Worm (Caenorhabditis elegans): ENCODE results near the gene T24C12.3.

T24C12.3 gene

DNA sequence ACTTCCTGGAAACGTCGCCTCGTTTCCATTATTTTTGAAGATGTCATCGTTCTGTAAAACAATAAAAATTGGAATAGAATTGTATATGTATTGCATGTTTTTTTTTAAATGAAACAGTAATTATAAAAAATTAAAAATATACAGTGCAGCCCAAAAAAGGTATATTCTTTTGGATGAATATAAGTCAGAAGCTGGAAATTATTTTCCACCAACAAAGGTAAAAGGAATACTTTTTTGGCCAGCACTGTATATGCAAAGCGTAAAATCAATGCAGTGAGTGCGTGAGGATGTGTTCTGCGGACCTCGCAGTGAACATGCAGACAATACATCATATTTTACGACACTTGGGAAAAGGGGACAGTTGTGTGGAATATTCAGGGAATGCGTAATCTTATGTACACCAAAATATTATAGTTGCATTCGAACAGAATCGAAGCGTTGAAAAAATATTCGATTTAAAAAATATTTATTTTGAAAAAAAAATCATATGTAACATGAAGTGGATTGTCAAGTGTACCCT lies 27.3 kb downstream of the T24C12.3 start, which contains the start of gene F48B9.8:
Gene F48B9.8 (minus strand): TSS at position 51 of the 520 bp plus-strand sequence.
- no peak for TF ChIP-seq sea-1 (GFP tag; conservative IDR thresholded peaks at IDR 0.05)
- TF ChIP-seq F13C5.2 (tag; optimal IDR thresholded peaks at IDR 0.05): no peak
- no peak for TF ChIP-seq tbx-37 (GFP tag; conservative IDR thresholded peaks at IDR 0.05)
- no peak for TF ChIP-seq hmg-4 (GFP tag; optimal IDR thresholded peaks at IDR 0.05)
- TF ChIP-seq scrt-1 (GFP tag; IDR thresholded peaks at IDR 0.05): no peak
- no peak for TF ChIP-seq hnd-1 (tag; optimal IDR thresholded peaks at IDR 0.05)
- no peak for TF ChIP-seq ceh-36 (tag; optimal IDR thresholded peaks at IDR 0.05)
- TF ChIP-seq flt-1 (GFP tag; IDR thresholded peaks at IDR 0.05): no peak
- TF ChIP-seq ceh-13 (GFP tag; optimal IDR thresholded peaks at IDR 0.05): no peak
- TF ChIP-seq tra-4 (tag; optimal IDR thresholded peaks at IDR 0.05): no peak
- TF ChIP-seq hmbx-1 (tag; optimal IDR thresholded peaks at IDR 0.05): no peak
- no peak for TF ChIP-seq pes-1 (GFP tag; IDR thresholded peaks at IDR 0.05)
- no peak for TF ChIP-seq B0310.2 (tag; optimal IDR thresholded peaks at IDR 0.05)
- TF ChIP-seq ets-7 (tag; optimal IDR thresholded peaks at IDR 0.05): no peak
- TF ChIP-seq ama-1 (optimal IDR thresholded peaks at IDR 0.05): no peak
- TF ChIP-seq tbx-11 (GFP tag; IDR thresholded peaks at IDR 0.05): no peak
- no peak for TF ChIP-seq aly-1 (tag; optimal IDR thresholded peaks at IDR 0.05)

DNA sequence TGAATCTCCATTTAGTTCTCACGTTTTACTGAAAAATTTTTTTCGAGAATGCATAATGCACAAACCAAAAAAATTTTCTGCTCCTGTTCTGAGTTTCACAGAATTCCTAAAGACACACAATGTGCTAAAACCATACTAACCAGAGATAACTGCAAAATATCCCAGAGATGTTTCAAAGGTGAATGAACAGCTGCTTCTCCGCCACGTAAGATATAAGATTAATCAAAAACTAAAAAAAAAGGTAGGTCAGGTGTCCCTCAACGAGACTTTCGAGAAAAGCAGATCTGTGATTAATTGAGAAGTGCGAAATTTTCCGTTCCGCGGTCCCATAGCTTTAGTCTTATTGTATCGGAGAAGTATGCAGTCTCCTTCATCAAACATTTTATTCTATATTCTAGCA lies 38.9 kb downstream of the T24C12.3 start, which contains the start of gene F48B9.3:
Gene F48B9.3 (plus strand): TSS at position 301 of the 400 bp plus-strand sequence.
- TF ChIP-seq tbx-37 (GFP tag; conservative IDR thresholded peaks at IDR 0.05) (no peak), ceh-13 (GFP tag; optimal IDR thresholded peaks at IDR 0.05) (no peak), hmg-4 (GFP tag; optimal IDR thresholded peaks at IDR 0.05) (no peak), pes-1 (GFP tag; IDR thresholded peaks at IDR 0.05) (no peak), hmbx-1 (tag; optimal IDR thresholded peaks at IDR 0.05) (no peak), hnd-1 (tag; optimal IDR thresholded peaks at IDR 0.05) (no peak), ama-1 (optimal IDR thresholded peaks at IDR 0.05) (no peak), sea-1 (GFP tag; conservative IDR thresholded peaks at IDR 0.05) (no peak), ceh-36 (tag; optimal IDR thresholded peaks at IDR 0.05) (no peak), tra-4 (tag; optimal IDR thresholded peaks at IDR 0.05) (no peak), B0310.2 (tag; optimal IDR thresholded peaks at IDR 0.05) (no peak), ets-7 (tag; optimal IDR thresholded peaks at IDR 0.05) (no peak), scrt-1 (GFP tag; IDR thresholded peaks at IDR 0.05) (no peak)

DNA sequence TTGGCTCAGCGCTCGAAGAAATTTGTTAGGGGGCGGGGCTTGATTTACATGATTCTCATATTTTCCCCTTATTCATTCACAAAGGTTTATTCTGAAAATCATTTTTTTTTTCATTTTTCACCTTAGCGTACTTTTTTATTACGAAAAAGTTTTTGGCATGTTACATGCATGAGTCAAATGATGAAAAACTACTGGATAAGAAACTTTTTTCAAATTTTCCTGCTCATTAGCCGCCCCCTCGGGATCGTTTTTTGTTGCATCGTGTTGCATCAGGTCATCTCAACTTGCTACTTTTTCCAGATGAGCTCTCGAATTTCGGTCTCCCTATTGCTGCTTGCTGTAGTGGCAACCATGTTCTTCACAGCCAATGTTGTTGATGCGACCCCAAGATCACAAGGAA lies 40.6 kb downstream of the T24C12.3 start, which contains the start of gene pdf-2:
Gene pdf-2 (plus strand): TSS at position 301 of the 400 bp plus-strand sequence.
- TF ChIP-seq hnd-1 (tag; optimal IDR thresholded peaks at IDR 0.05) (no peak), aly-1 (tag; optimal IDR thresholded peaks at IDR 0.05) (no peak), sea-1 (GFP tag; conservative IDR thresholded peaks at IDR 0.05) (no peak), ceh-36 (tag; optimal IDR thresholded peaks at IDR 0.05) (no peak), tbx-11 (GFP tag; IDR thresholded peaks at IDR 0.05) (no peak), pes-1 (GFP tag; IDR thresholded peaks at IDR 0.05) (no peak), flt-1 (GFP tag; IDR thresholded peaks at IDR 0.05) (no peak), hmbx-1 (tag; optimal IDR thresholded peaks at IDR 0.05) (no peak), B0310.2 (tag; optimal IDR thresholded peaks at IDR 0.05) (no peak), F13C5.2 (tag; optimal IDR thresholded peaks at IDR 0.05) (no peak), tbx-37 (GFP tag; conservative IDR thresholded peaks at IDR 0.05) (no peak), ama-1 (optimal IDR thresholded peaks at IDR 0.05) (no peak)

DNA sequence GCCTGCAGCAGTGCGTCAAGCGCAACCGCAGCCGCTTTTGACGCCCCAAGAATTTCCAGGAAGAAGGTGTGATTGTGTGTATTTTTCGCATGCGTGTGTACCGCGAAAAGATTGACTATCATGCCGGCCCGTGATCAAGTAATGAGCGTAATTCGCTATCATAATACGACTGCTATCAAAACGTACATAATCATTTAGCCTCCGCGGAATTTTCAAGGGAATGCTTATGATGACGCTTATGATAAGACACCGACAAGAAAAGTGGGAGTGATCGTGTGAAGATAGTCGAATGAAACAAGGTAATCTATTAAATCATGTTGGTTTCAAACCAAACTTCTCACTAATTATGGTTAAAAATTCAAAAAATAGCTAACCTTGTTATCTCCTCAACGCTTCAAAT lies 45.8 kb downstream of the T24C12.3 start:
- no peak for TF ChIP-seq ceh-36 (tag; optimal IDR thresholded peaks at IDR 0.05)
- TF ChIP-seq ceh-13 (GFP tag; optimal IDR thresholded peaks at IDR 0.05): no peak
- TF ChIP-seq ets-7 (tag; optimal IDR thresholded peaks at IDR 0.05): no peak
- TF ChIP-seq pes-1 (GFP tag; IDR thresholded peaks at IDR 0.05): no peak
- TF ChIP-seq B0310.2 (tag; optimal IDR thresholded peaks at IDR 0.05): no peak
- TF ChIP-seq F13C5.2 (tag; optimal IDR thresholded peaks at IDR 0.05): no peak
- TF ChIP-seq flt-1 (GFP tag; IDR thresholded peaks at IDR 0.05): no peak
- TF ChIP-seq sea-1 (GFP tag; conservative IDR thresholded peaks at IDR 0.05): no peak
- no peak for TF ChIP-seq hmbx-1 (tag; optimal IDR thresholded peaks at IDR 0.05)
- no peak for TF ChIP-seq tbx-11 (GFP tag; IDR thresholded peaks at IDR 0.05)
- TF ChIP-seq aly-1 (tag; optimal IDR thresholded peaks at IDR 0.05): no peak
- TF ChIP-seq tra-4 (tag; optimal IDR thresholded peaks at IDR 0.05): no peak
- TF ChIP-seq scrt-1 (GFP tag; IDR thresholded peaks at IDR 0.05): no peak
- TF ChIP-seq tbx-37 (GFP tag; conservative IDR thresholded peaks at IDR 0.05): no peak
- no peak for TF ChIP-seq hnd-1 (tag; optimal IDR thresholded peaks at IDR 0.05)
- TF ChIP-seq ama-1 (optimal IDR thresholded peaks at IDR 0.05): no peak
- TF ChIP-seq hmg-4 (GFP tag; optimal IDR thresholded peaks at IDR 0.05): no peak

DNA sequence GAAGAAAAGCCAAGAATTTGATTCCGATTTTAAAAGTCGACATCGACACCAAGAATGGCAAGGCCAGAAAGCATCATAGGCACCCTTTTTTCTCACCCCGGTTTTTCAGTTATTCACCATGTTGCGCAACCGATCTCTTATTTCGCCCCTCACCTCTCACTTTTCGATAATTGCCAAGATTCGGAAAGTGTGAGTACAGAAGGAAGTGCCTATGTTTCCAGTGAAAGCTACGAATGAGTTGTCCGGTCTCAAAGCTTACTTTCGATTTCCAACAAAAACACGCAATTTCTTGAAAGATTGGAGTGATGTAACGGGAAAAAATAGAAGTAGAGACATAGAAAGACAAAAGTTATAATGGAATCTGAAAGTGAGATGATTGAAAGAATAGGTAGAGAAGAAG lies 49.9 kb downstream of the T24C12.3 start:
- no peak for TF ChIP-seq B0310.2 (tag; optimal IDR thresholded peaks at IDR 0.05)
- no peak for TF ChIP-seq hmg-4 (GFP tag; optimal IDR thresholded peaks at IDR 0.05)
- TF ChIP-seq tbx-37 (GFP tag; conservative IDR thresholded peaks at IDR 0.05): no peak
- no peak for TF ChIP-seq tbx-11 (GFP tag; IDR thresholded peaks at IDR 0.05)
- TF ChIP-seq ets-7 (tag; optimal IDR thresholded peaks at IDR 0.05): no peak
- TF ChIP-seq sea-1 (GFP tag; conservative IDR thresholded peaks at IDR 0.05): no peak
- TF ChIP-seq hmbx-1 (tag; optimal IDR thresholded peaks at IDR 0.05): no peak
- no peak for TF ChIP-seq ceh-13 (GFP tag; optimal IDR thresholded peaks at IDR 0.05)
- TF ChIP-seq aly-1 (tag; optimal IDR thresholded peaks at IDR 0.05): no peak
- no peak for TF ChIP-seq tra-4 (tag; optimal IDR thresholded peaks at IDR 0.05)
- TF ChIP-seq flt-1 (GFP tag; IDR thresholded peaks at IDR 0.05): no peak
- no peak for TF ChIP-seq hnd-1 (tag; optimal IDR thresholded peaks at IDR 0.05)
- TF ChIP-seq ama-1 (optimal IDR thresholded peaks at IDR 0.05): no peak
- TF ChIP-seq ceh-36 (tag; optimal IDR thresholded peaks at IDR 0.05): no peak
- no peak for TF ChIP-seq scrt-1 (GFP tag; IDR thresholded peaks at IDR 0.05)
- no peak for TF ChIP-seq pes-1 (GFP tag; IDR thresholded peaks at IDR 0.05)
- TF ChIP-seq F13C5.2 (tag; optimal IDR thresholded peaks at IDR 0.05): no peak

DNA sequence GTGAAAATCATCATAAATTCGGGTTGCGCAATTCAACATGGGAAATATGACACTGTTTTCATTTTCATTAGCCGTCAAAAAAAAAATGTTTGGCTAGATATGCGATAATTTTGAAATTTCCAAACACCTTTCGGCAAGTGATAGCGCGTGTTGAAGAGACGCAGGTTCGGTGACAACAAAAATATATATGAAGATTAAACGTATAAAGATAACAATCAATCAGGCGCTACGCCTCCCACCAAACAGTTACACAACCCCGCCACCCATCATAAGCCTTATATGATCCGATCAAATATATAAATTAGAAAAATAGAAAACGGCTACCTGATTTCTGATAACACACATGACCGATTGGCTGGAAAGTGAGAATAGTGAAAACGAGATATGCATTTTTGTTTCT lies 51.6 kb downstream of the T24C12.3 start:
- TF ChIP-seq B0310.2 (tag; optimal IDR thresholded peaks at IDR 0.05) (no peak), hmg-4 (GFP tag; optimal IDR thresholded peaks at IDR 0.05) (no peak), ets-7 (tag; optimal IDR thresholded peaks at IDR 0.05) (no peak), hmbx-1 (tag; optimal IDR thresholded peaks at IDR 0.05) (no peak), scrt-1 (GFP tag; IDR thresholded peaks at IDR 0.05) (no peak), flt-1 (GFP tag; IDR thresholded peaks at IDR 0.05) (no peak)

DNA sequence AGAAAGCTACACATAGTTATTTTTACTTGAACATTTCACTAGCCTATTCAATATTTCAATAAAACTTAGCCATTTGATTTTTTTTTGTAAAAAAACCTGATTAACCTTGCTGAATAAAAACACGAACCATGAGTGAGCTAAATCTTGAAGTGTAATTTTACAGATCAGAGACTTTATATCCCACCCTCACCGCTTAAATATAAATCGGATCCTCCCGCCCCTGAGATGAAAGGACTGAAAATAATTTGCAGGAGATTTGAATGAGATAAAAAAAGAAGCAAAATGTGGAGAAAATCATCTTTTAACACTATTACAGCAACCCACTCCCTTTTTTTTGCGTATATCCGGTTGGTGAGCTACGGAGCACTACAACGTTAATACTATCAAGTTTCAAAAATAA lies 53.7 kb downstream of the T24C12.3 start, which contains the start of gene npax-2:
Gene npax-2 (minus strand): TSS at position 101 of the 400 bp plus-strand sequence.
- TF ChIP-seq ceh-13 (GFP tag; optimal IDR thresholded peaks at IDR 0.05) (no peak), tra-4 (tag; optimal IDR thresholded peaks at IDR 0.05) (no peak), hmbx-1 (tag; optimal IDR thresholded peaks at IDR 0.05) (no peak), hnd-1 (tag; optimal IDR thresholded peaks at IDR 0.05) (no peak), ceh-36 (tag; optimal IDR thresholded peaks at IDR 0.05) (no peak), ets-7 (tag; optimal IDR thresholded peaks at IDR 0.05) (no peak), F13C5.2 (tag; optimal IDR thresholded peaks at IDR 0.05) (no peak), flt-1 (GFP tag; IDR thresholded peaks at IDR 0.05) (no peak), scrt-1 (GFP tag; IDR thresholded peaks at IDR 0.05) (no peak), tbx-11 (GFP tag; IDR thresholded peaks at IDR 0.05) (no peak), aly-1 (tag; optimal IDR thresholded peaks at IDR 0.05) (no peak)
